Worm (Caenorhabditis elegans) whole organism, L1 larva: ENCODE measurements around the gene R11G10.3.

Source experiments
- egl-27 ChIP-seq, 2 experiments: fragments of 150-350 bp in 1 of 2; sonication (generic microtip); optimal IDR thresholded peaks; 3 replicates each; lab custom pipeline; 2017 to 2018; ENCODE audit warnings: missing biosample characterization in 2 of 2, missing genetic modification characterization in 2 of 2, missing genetic modification reagents in 2 of 2
- fkh-8 ChIP-seq: sonication (generic microtip); optimal IDR thresholded peaks from 2 replicates; lab custom pipeline; 2016; ENCODE audit warnings: mild to moderate bottlenecking, missing genetic modification characterization, missing compliant biosample characterization
- lin-13 ChIP-seq: fragments of 150-350 bp; optimal IDR thresholded peaks from 2 replicates; lab custom pipeline; 2014; ENCODE audit warnings: missing biosample characterization, missing genetic modification reagents, missing genetic modification characterization
- mdl-1 ChIP-seq, 2 experiments: fragments of 150-350 bp; optimal IDR thresholded peaks; 2 replicates each; lab custom pipeline; 2014 to 2017; ENCODE audit warnings: missing biosample characterization in 2 of 2, missing genetic modification characterization in 2 of 2, inconsistent platforms in 1 of 2
- nhr-12 ChIP-seq: sonication (generic microtip); optimal IDR thresholded peaks from 2 replicates; lab custom pipeline; 2017; ENCODE audit warnings: missing biosample characterization, missing genetic modification characterization
- nhr-71 ChIP-seq: sonication (generic microtip); optimal IDR thresholded peaks from 2 replicates; lab custom pipeline; 2016; ENCODE audit warnings: mild to moderate bottlenecking, missing genetic modification characterization, moderate library complexity, missing compliant biosample characterization
- sox-4 ChIP-seq: sonication (generic microtip); optimal IDR thresholded peaks from 2 replicates; lab custom pipeline; 2016; ENCODE audit warnings: missing genetic modification characterization, missing compliant biosample characterization
- ztf-11 ChIP-seq, 2 experiments: sonication (generic microtip); optimal IDR thresholded peaks; 2 replicates each; lab custom pipeline; 2016 to 2017; ENCODE audit warnings: missing genetic modification characterization in 2 of 2, missing biosample characterization in 1 of 2, missing compliant biosample characterization in 1 of 2

- no peak for TF ChIP-seq egl-27 (tag; optimal IDR thresholded peaks at IDR 0.05; lab: Kevin White, UChicago)
- TF ChIP-seq nhr-12 (tag; lab: Kevin White, UChicago): no peak
- no peak for TF ChIP-seq fkh-8
- TF ChIP-seq mdl-1 (tag; optimal IDR thresholded peaks at IDR 0.05; lab: Kevin White, UChicago): no peak
- TF ChIP-seq lin-13 (GFP tag; lab: Kevin White, UChicago): no peak
- no peak for TF ChIP-seq sox-4 (tag; lab: Kevin White, UChicago)
- no peak for TF ChIP-seq ztf-11 (tag; optimal IDR thresholded peaks at IDR 0.05; lab: Kevin White, UChicago)
- TF ChIP-seq nhr-71 (tag; lab: Kevin White, UChicago): no peak
Measured at ce11 chrV:13565781-13566180, 42.5 kb downstream of the R11G10.3 start, which contains the start of gene slrp-1.
